Worm (Caenorhabditis elegans) whole organism, L4/young adult: ENCODE data around the gene C29F9.6.

Source experiments
- W03F9.2 ChIP-seq: fragments of 150-350 bp; optimal IDR thresholded peaks from 2 replicates; lab custom pipeline; 2014; ENCODE audit warnings: missing biosample characterization, missing genetic modification characterization
- dao-5 ChIP-seq: sonication (generic microtip); optimal IDR thresholded peaks from 2 replicates; lab custom pipeline; 2016; ENCODE audit warnings: missing genotype, missing genetic modification characterization, moderate library complexity, missing compliant biosample characterization
- him-1 ChIP-seq: sonication (generic microtip); optimal IDR thresholded peaks from 2 replicates; lab custom pipeline; 2016; ENCODE audit warnings: missing genotype, missing genetic modification reagents, missing genetic modification characterization, missing compliant biosample characterization

The C29F9.6 gene

DNA sequence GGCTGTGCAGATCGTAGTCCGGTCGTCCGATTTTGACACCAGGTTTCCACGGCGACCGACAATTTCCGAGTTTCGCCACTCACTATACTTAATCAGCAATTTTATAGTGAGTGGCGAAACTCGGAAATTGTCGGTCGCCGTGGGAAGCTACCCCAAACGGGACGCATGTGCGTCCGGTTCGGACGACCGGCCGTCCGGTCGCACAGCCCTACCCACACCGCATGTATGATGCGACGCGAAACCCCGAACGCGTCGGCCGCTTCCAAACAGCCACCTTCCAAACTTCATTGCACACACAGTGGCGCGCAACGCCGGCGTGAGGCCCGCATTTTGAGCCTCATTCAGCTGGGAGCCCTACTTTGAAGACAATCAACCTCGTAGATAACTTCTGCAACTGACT is 36.4 kb downstream of the C29F9.6 start:
- TF ChIP-seq him-1 (no peak), W03F9.2 (no peak), dao-5 (tag; lab: Kevin White, UChicago) (no peak)

DNA sequence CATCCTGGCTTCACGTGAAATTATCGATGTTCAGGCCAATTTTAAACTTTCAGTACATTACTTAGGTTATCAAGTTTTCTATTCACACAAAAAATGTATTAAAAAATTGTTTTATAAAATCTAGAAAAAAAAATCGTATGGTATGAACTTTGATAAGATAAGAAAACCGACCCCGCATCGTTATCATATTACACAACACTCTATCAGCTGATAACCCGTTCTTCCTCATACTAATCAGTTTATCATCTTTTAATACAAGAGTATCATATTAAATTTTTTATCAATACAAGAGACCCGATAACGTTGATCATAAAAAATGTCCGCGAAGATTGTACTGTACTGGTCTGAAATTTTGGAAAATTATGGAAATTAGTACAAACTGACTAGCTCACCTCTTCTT is 39.5 kb downstream of the C29F9.6 start:
- TF ChIP-seq W03F9.2, result no peak
- TF ChIP-seq him-1, result no peak
- TF ChIP-seq dao-5 (tag; lab: Kevin White, UChicago), result no peak

DNA sequence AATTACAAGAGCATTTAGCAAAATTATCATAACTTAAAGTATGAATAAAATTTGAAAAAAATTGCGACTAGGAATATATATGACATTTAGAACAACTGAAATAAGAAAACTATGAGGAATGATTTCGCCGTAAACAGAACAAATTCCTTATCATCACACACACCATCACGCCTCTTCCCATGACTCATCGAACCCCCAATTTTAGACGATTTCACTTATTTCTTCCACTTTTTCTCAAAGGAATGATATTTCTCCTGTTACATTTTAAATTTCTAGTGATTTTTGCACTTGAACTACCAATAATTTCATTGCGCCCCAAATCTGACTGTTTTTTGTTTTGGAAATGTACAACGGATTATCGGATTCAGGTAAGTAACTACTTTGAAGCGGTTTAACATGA is 41.9 kb downstream of the C29F9.6 start, which contains the start of the genes zig-13 and ver-1:
TSS of gene zig-13 (minus strand) at position 101 of the 400 bp plus-strand sequence.
TSS of gene ver-1 (plus strand) at position 180 of the 400 bp plus-strand sequence.
- TF ChIP-seq him-1, result no peak
- no peak for TF ChIP-seq W03F9.2
- TF ChIP-seq dao-5 (tag; lab: Kevin White, UChicago), result no peak

DNA sequence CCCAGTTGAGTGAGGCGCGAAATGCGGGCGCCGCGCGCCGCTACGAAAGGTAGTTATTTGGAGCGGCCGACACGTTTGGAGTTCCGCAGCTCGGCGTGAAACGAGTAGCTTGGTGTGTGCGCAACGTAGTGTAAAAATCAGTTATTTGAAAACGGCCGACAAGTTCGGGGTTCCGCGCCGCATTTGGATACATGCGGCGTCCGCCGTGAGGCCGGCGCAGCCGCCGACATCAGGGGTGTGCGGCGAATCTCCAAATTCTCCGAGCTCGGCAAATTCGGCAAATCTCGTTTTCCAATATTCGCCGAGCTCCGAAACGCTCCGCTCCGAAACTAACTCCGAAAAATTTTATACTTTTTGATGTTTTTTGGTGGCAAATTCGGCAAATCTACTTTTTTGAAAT is 43.3 kb downstream of the C29F9.6 start:
- TF ChIP-seq him-1, result no peak
- TF ChIP-seq dao-5 (tag; lab: Kevin White, UChicago), result no peak
- no peak for TF ChIP-seq W03F9.2

DNA sequence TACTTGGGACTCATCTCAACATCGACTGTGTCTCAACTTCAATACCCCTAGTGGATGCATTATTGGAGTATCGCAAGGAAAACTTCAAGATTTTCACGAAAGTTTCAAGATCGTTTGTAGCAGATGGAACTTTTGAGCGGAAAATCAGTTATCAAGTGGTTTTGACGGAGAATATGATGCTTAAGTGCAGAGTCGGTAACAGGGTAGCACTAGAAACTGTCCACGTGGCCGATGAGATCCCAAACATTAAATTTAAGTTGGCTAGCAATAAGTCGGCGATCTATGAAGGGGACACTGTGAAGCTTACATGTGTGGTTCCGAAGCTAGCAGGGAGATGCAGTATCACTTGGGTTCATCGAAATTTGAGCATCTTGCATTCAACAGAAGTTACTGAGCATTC is 44.4 kb downstream of the C29F9.6 start:
- TF ChIP-seq dao-5 (tag; lab: Kevin White, UChicago), result no peak
- no peak for TF ChIP-seq him-1
- no peak for TF ChIP-seq W03F9.2

DNA sequence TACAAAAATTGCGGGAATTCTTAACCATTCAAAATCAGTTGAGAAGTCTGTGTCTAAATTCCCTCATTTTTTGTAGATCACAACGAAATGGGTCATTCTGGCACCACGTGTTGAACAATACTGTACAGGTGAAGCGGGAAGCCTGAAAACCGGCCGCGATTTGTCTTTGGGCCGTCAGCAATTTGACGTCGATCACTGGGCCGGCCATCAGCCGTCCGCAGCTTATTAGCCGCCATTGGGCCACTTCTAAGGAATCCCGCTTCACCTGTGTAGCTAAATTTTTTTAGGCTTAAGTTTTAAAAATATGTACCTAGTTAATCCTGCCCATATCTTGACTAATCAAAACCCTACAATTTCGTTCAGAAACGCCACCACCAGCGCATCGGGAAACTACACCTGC is 45.0 kb downstream of the C29F9.6 start:
- no peak for TF ChIP-seq him-1
- no peak for TF ChIP-seq dao-5 (tag; lab: Kevin White, UChicago)
- no peak for TF ChIP-seq W03F9.2

DNA sequence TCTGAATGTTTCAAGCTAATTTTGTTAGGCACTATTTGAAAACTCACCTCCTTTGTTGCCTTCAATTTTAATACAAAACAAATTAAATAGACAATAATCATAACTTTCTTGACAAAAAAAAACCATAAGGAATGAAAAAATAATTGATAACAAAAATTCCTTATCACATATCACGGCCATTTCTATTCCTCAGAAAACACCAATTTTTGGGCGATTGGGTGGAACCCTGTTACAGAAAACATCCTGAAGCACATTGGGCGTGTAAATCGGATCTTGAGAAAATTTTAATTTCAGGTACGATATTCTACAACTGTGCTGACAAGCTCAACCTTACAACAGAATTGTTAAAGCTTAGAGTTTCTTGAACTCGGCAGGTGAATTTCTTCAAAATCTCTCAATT is 50.1 kb downstream of the C29F9.6 start, which contains the start of gene F40G9.8:
TSS of gene F40G9.8 (minus strand) at position 101 of the 400 bp plus-strand sequence.
- TF ChIP-seq dao-5 (tag; lab: Kevin White, UChicago), result no peak
- no peak for TF ChIP-seq W03F9.2
- no peak for TF ChIP-seq him-1

DNA sequence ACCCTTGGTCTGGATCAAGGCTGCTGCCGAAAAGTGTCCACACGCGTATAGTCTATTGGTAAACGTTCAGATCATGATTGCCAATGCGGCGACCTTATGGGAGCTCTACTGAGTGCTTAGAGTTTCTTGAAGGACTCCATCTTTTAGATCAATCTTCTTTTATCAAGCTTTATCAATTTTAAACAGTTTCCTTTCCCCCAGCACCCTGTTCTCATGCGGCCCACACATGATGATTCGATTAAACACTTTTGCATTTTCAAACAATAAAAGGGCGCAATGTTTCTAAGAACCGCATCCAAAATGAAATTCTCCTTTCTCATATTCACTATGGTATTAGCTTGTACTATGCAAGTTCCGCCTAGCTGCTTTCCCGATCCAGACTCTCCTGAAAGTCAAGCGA is 50.7 kb downstream of the C29F9.6 start, which contains the start of gene F40G9.7:
TSS of gene F40G9.7 (plus strand) at position 301 of the 400 bp plus-strand sequence.
- TF ChIP-seq dao-5 (tag; lab: Kevin White, UChicago), result no peak
- TF ChIP-seq W03F9.2, result no peak
- no peak for TF ChIP-seq him-1
